Fruit fly (Drosophila melanogaster) whole organism, prepupa: ENCODE measurements around the gene dj-1beta.
A peak's percentile ranks its signal among the peaks of the same experiment; 100 is the strongest.

Source experiments
- Blimp-1 ChIP-seq: fragments of 200-800 bp; sonication (Bioruptor generic); optimal IDR thresholded peaks from 3 replicates; lab custom pipeline; 2017; ENCODE audit warnings: missing biosample characterization, missing genetic modification characterization, mild to moderate bottlenecking, moderate library complexity, missing genetic modification reagents
- CG10631 ChIP-seq: fragments of 200-800 bp; sonication (Bioruptor generic); optimal IDR thresholded peaks from 2 replicates; lab custom pipeline; 2016; ENCODE audit warnings: missing biosample characterization, missing genetic modification characterization
- CG10669 ChIP-seq: fragments of 200-800 bp; sonication (Bioruptor generic); optimal IDR thresholded peaks from 3 replicates; lab custom pipeline; 2018; ENCODE audit warnings: missing biosample characterization, mild to moderate bottlenecking, missing genetic modification characterization, moderate library complexity
- CG11294 ChIP-seq: fragments of 200-800 bp; sonication (Bioruptor generic); IDR thresholded peaks from 2 replicates; pipeline ENCODE4 v1.3.6; 2022; ENCODE audit warnings: missing biosample characterization, missing genetic modification characterization
- CG11762 ChIP-seq: fragments of 200-800 bp; sonication (Bioruptor generic); optimal IDR thresholded peaks from 3 replicates; lab custom pipeline; 2016; ENCODE audit warnings: missing biosample characterization, missing genetic modification characterization; ENCODE audit not compliant: insufficient read depth
- CG11902 ChIP-seq: fragments of 200-800 bp; sonication (Bioruptor generic); optimal IDR thresholded peaks from 3 replicates; lab custom pipeline; 2016; ENCODE audit warnings: missing biosample characterization, missing genetic modification characterization
- CG15336 ChIP-seq: fragments of 200-800 bp; sonication (Bioruptor generic); IDR thresholded peaks from 2 replicates; pipeline ENCODE4 v1.3.6; 2022; ENCODE audit warnings: missing biosample characterization, missing genetic modification characterization
- CG16779 ChIP-seq: fragments of 200-800 bp; sonication (Bioruptor generic); optimal IDR thresholded peaks from 3 replicates; lab custom pipeline; 2017; ENCODE audit warnings: missing biosample characterization, mild to moderate bottlenecking, missing genetic modification characterization
- CG3032 ChIP-seq: fragments of 200-800 bp; optimal IDR thresholded peaks from 2 replicates; lab custom pipeline; 2019; ENCODE audit warnings: missing biosample characterization, mild to moderate bottlenecking, missing genetic modification characterization, moderate library complexity
- CG31627 ChIP-seq: fragments of 200-800 bp; sonication (Bioruptor generic); optimal IDR thresholded peaks from 3 replicates; lab custom pipeline; 2016; ENCODE audit warnings: missing biosample characterization, missing genetic modification characterization
- CG32006 ChIP-seq: fragments of 200-800 bp; sonication (Bioruptor generic); optimal IDR thresholded peaks from 3 replicates; lab custom pipeline; 2017; ENCODE audit warnings: missing biosample characterization, mild to moderate bottlenecking, missing genetic modification characterization
- CG34406 ChIP-seq: fragments of 200-800 bp; sonication (Bioruptor generic); optimal IDR thresholded peaks from 3 replicates; lab custom pipeline; 2016; ENCODE audit warnings: missing biosample characterization, missing genetic modification characterization
- CG3919 ChIP-seq: fragments of 200-800 bp; sonication (Bioruptor generic); optimal IDR thresholded peaks from 3 replicates; lab custom pipeline; 2016; ENCODE audit warnings: missing biosample characterization, missing genetic modification characterization
- CG4318 ChIP-seq: fragments of 200-800 bp; sonication (Bioruptor generic); optimal IDR thresholded peaks from 3 replicates; lab custom pipeline; 2017; ENCODE audit warnings: missing biosample characterization, mild to moderate bottlenecking, missing genetic modification characterization
- CG6163 ChIP-seq: fragments of 200-800 bp; sonication (Bioruptor generic); IDR thresholded peaks from 3 replicates; pipeline ENCODE4 v1.3.6; 2022; ENCODE audit warnings: missing biosample characterization, missing genetic modification characterization
- CG6792 ChIP-seq: fragments of 200-800 bp; sonication (Bioruptor generic); optimal IDR thresholded peaks from 3 replicates; lab custom pipeline; 2016; ENCODE audit warnings: missing biosample characterization, missing genetic modification characterization
- CG6808 ChIP-seq: fragments of 200-800 bp; sonication (Bioruptor generic); optimal IDR thresholded peaks from 3 replicates; lab custom pipeline; 2017; ENCODE audit warnings: missing biosample characterization, missing genetic modification characterization, mild to moderate bottlenecking, moderate library complexity, missing genetic modification reagents
- CG6854 ChIP-seq: fragments of 200-800 bp; sonication (Bioruptor generic); optimal IDR thresholded peaks from 2 replicates; lab custom pipeline; 2017; ENCODE audit warnings: missing biosample characterization, mild to moderate bottlenecking, missing genetic modification characterization
- CG7368 ChIP-seq: fragments of 200-800 bp; sonication (Bioruptor generic); optimal IDR thresholded peaks from 3 replicates; lab custom pipeline; 2016; ENCODE audit warnings: missing biosample characterization, missing genetic modification characterization
- CG8119 ChIP-seq: fragments of 200-800 bp; sonication (Bioruptor generic); IDR thresholded peaks from 3 replicates; pipeline ENCODE4 v1.3.6; 2022; ENCODE audit warnings: missing biosample characterization, missing genetic modification characterization
- CG8319 ChIP-seq: fragments of 200-800 bp; sonication (Bioruptor generic); optimal IDR thresholded peaks from 3 replicates; lab custom pipeline; 2016; ENCODE audit warnings: missing biosample characterization, missing genetic modification characterization
- CG8632 ChIP-seq: fragments of 200-800 bp; sonication (Bioruptor generic); optimal IDR thresholded peaks from 3 replicates; lab custom pipeline; 2016; ENCODE audit warnings: missing biosample characterization, missing genetic modification characterization
- CG9139 ChIP-seq: fragments of 200-800 bp; sonication (Bioruptor generic); optimal IDR thresholded peaks from 3 replicates; lab custom pipeline; 2017; ENCODE audit warnings: missing biosample characterization, mild to moderate bottlenecking, missing genetic modification characterization
- Eip75B ChIP-seq: fragments of 200-800 bp; sonication (Bioruptor generic); optimal IDR thresholded peaks from 3 replicates; lab custom pipeline; 2016; ENCODE audit warnings: missing biosample characterization, missing genetic modification characterization
- Eip78C ChIP-seq: fragments of 200-800 bp; sonication (Bioruptor generic); peaks from one replicate; lab custom pipeline; 2016; ENCODE audit warnings: missing biosample characterization, missing genetic modification characterization
- Eip93F ChIP-seq: fragments of 200-800 bp; sonication (Bioruptor generic); optimal IDR thresholded peaks from 2 replicates; lab custom pipeline; 2016; ENCODE audit warnings: missing biosample characterization, mild to moderate bottlenecking, missing genetic modification characterization
- Ets21C ChIP-seq: fragments of 200-800 bp; sonication (Bioruptor generic); optimal IDR thresholded peaks from 3 replicates; lab custom pipeline; 2016; ENCODE audit warnings: missing biosample characterization, missing genetic modification characterization
- Gug ChIP-seq: fragments of 200-800 bp; sonication (Bioruptor generic); IDR thresholded peaks from 2 replicates; pipeline ENCODE4 v1.3.6; 2022; ENCODE audit warnings: missing biosample characterization, missing genetic modification characterization
- Hr38 ChIP-seq: sonication (Bioruptor generic); optimal IDR thresholded peaks from 2 replicates; lab custom pipeline; 2016; ENCODE audit warnings: missing biosample characterization, missing genetic modification characterization
- Hr39 ChIP-seq: fragments of 200-800 bp; sonication (Bioruptor generic); optimal IDR thresholded peaks from 2 replicates; lab custom pipeline; 2016; ENCODE audit warnings: missing biosample characterization, missing genetic modification characterization
- Hr4 ChIP-seq: fragments of 200-800 bp; sonication (Bioruptor generic); optimal IDR thresholded peaks from 3 replicates; lab custom pipeline; 2016; ENCODE audit warnings: missing biosample characterization, missing genetic modification characterization
- Lpt ChIP-seq: fragments of 200-800 bp; sonication (Bioruptor generic); optimal IDR thresholded peaks from 3 replicates; lab custom pipeline; 2016; ENCODE audit warnings: missing biosample characterization, missing genetic modification characterization
- Met ChIP-seq: fragments of 200-800 bp; sonication (Bioruptor generic); optimal IDR thresholded peaks from 3 replicates; lab custom pipeline; 2016; ENCODE audit warnings: missing biosample characterization, missing genetic modification characterization
- OdsH ChIP-seq: fragments of 200-800 bp; sonication (Bioruptor generic); optimal IDR thresholded peaks from 3 replicates; lab custom pipeline; 2016; ENCODE audit warnings: missing biosample characterization, missing genetic modification characterization
- Sox102F ChIP-seq: fragments of 200-800 bp; sonication (Bioruptor generic); optimal IDR thresholded peaks from 2 replicates; lab custom pipeline; 2016; ENCODE audit warnings: missing biosample characterization, mild to moderate bottlenecking, missing genetic modification characterization
- Sox14 ChIP-seq: fragments of 200-800 bp; sonication (Bioruptor generic); optimal IDR thresholded peaks from 3 replicates; lab custom pipeline; 2016; ENCODE audit warnings: missing biosample characterization, missing genetic modification characterization
- Sox15 ChIP-seq: fragments of 200-800 bp; sonication (Bioruptor generic); optimal IDR thresholded peaks from 3 replicates; lab custom pipeline; 2016; ENCODE audit warnings: missing biosample characterization, missing genetic modification characterization
- achi ChIP-seq: fragments of 200-800 bp; sonication (Bioruptor generic); optimal IDR thresholded peaks from 3 replicates; lab custom pipeline; 2016; ENCODE audit warnings: missing biosample characterization, missing genetic modification characterization
- acj6 ChIP-seq: fragments of 200-800 bp; sonication (Bioruptor generic); optimal IDR thresholded peaks from 3 replicates; lab custom pipeline; 2016; ENCODE audit warnings: missing biosample characterization, missing genetic modification characterization
- dac ChIP-seq: fragments of 200-800 bp; sonication (Bioruptor generic); optimal IDR thresholded peaks from 2 replicates; lab custom pipeline; 2017; ENCODE audit warnings: missing biosample characterization, mild to moderate bottlenecking, missing genetic modification characterization
- dsx ChIP-seq: fragments of 200-800 bp; optimal IDR thresholded peaks from 3 replicates; lab custom pipeline; 2019; ENCODE audit warnings: missing biosample characterization, mild to moderate bottlenecking, missing genetic modification characterization, moderate library complexity; ENCODE audit not compliant: poor library complexity, severe bottlenecking
- eg ChIP-seq: fragments of 200-800 bp; sonication (Bioruptor generic); IDR thresholded peaks from 3 replicates; pipeline ENCODE4 v1.3.6; 2022; ENCODE audit warnings: missing biosample characterization, missing genetic modification characterization
- esn ChIP-seq: fragments of 200-800 bp; sonication (Bioruptor generic); optimal IDR thresholded peaks from 2 replicates; lab custom pipeline; 2016; ENCODE audit warnings: missing biosample characterization, mild to moderate bottlenecking, missing genetic modification characterization, moderate library complexity
- fkh ChIP-seq: fragments of 200-800 bp; sonication (Bioruptor generic); optimal IDR thresholded peaks from 3 replicates; lab custom pipeline; 2017; ENCODE audit warnings: missing biosample characterization, mild to moderate bottlenecking, missing genetic modification characterization, moderate library complexity
- lz ChIP-seq: fragments of 200-800 bp; sonication (Bioruptor generic); optimal IDR thresholded peaks from 3 replicates; lab custom pipeline; 2016; ENCODE audit warnings: missing biosample characterization, missing genetic modification characterization
- net ChIP-seq: fragments of 200-800 bp; sonication (Bioruptor generic); optimal IDR thresholded peaks from 3 replicates; lab custom pipeline; 2016; ENCODE audit warnings: missing biosample characterization, missing genetic modification characterization
- pdm3 ChIP-seq: fragments of 200-800 bp; sonication (Bioruptor generic); optimal IDR thresholded peaks from 3 replicates; lab custom pipeline; 2016; ENCODE audit warnings: missing biosample characterization, missing genetic modification characterization
- salr ChIP-seq, 2 experiments: fragments of 200-800 bp; sonication (Bioruptor generic); optimal IDR thresholded peaks; 3 replicates each; lab custom pipeline; 2016 to 2018; ENCODE audit warnings: missing biosample characterization in 2 of 2, missing genetic modification characterization in 2 of 2, mild to moderate bottlenecking in 1 of 2
- spab ChIP-seq: fragments of 200-800 bp; sonication (Bioruptor generic); optimal IDR thresholded peaks from 2 replicates; lab custom pipeline; 2017; ENCODE audit warnings: missing biosample characterization, mild to moderate bottlenecking, missing genetic modification characterization, missing genetic modification reagents
- ss ChIP-seq, 2 experiments: fragments of 200-800 bp; sonication (Bioruptor generic); optimal IDR thresholded peaks; 2 replicates in 1 of 2; 3 replicates in 1 of 2; lab custom pipeline; 2017 to 2018; ENCODE audit warnings: mild to moderate bottlenecking in 2 of 2, missing biosample characterization in 2 of 2, missing genetic modification characterization in 2 of 2, moderate library complexity in 1 of 2
- svp ChIP-seq: fragments of 200-800 bp; sonication (Bioruptor generic); peaks from one replicate; lab custom pipeline; 2016; ENCODE audit warnings: missing biosample characterization, missing genetic modification characterization

Gene dj-1beta

DNA sequence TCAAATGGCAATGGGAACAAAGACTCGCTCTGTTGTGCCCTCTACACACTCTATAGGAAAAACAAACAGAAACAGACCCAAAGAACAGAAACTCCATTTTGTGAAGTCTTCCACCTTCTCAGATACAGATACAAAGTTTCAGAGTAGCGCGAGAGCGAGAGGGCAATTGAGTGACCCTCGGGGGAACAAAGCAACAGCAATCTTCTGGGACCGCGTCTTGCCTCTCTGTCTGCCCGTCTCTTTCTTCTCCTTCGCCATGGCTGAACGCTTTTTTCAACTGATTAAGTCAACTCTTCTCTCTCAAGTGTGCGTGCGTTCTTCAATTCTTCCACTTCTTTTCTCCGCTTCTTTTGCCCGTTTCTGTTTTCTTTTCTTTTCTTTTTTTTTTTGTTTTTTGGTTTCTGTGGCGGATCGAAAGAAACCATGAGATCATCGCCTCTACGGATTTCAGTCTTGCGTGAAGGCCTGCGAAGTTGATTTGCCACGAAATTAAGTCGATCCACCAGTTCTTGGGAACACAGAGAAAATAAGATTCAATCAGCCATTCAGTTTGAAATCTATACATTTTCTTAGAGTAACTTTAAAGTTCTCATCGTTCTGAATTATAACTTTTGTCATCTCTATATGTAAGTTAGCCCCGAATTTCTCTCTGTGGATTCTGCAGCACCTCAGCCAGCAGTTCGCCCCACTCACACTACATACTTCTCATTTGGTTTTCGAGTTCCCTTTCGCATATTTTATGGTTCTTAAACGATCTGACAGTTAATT is 34.0 kb upstream of the dj-1beta start:
- TF ChIP-seq ss (GFP tag; optimal IDR thresholded peaks at IDR 0.05; lab: Kevin White, UChicago) (peak; percentile 8 to 34), Gug (no peak), esn (GFP tag; lab: Kevin White, UChicago) (peak; percentile 18), net (GFP tag; lab: Kevin White, UChicago) (no peak), CG8319 (GFP tag; lab: Kevin White, UChicago) (peak; percentile 31), CG4318 (GFP tag; lab: Kevin White, UChicago) (no peak), OdsH (GFP tag; lab: Kevin White, UChicago) (no peak), Hr4 (no peak), CG8119 (GFP tag; lab: Robert Waterston, UW) (0 out of 3 replicates have a peak, but pooled peaks have one; percentile 23), CG11762 (GFP tag; lab: Kevin White, UChicago) (no peak), spab (GFP tag; lab: Kevin White, UChicago) (peak; percentile 32), CG9139 (no peak), CG11294 (GFP tag; lab: Robert Waterston, UW) (no peak), Sox14 (GFP tag; lab: Kevin White, UChicago) (peak; percentile 78), lz (GFP tag; lab: Kevin White, UChicago) (no peak), fkh (GFP tag; lab: Kevin White, UChicago) (no peak), CG6854 (GFP tag; lab: Kevin White, UChicago) (no peak), pdm3 (GFP tag; lab: Kevin White, UChicago) (peak; percentile 7), Sox15 (GFP tag; lab: Kevin White, UChicago) (no peak), Blimp-1 (GFP tag; lab: Kevin White, UChicago) (no peak), CG16779 (tag; lab: Kevin White, UChicago) (no peak), CG7368 (GFP tag; lab: Kevin White, UChicago) (peak; percentile 24), CG31627 (GFP tag; lab: Kevin White, UChicago) (no peak), CG3919 (GFP tag; lab: Kevin White, UChicago) (peak; percentile 58), CG15336 (GFP tag; lab: Robert Waterston, UW) (no peak), Ets21C (GFP tag; lab: Kevin White, UChicago) (no peak), Met (GFP tag; lab: Kevin White, UChicago) (no peak), Eip93F (GFP tag; lab: Kevin White, UChicago) (no peak), Lpt (GFP tag; lab: Kevin White, UChicago) (no peak), CG6808 (peak; percentile 32), svp (GFP tag; lab: Kevin White, UChicago) (peak; percentile 95), CG6163 (GFP tag; lab: Robert Waterston, UW) (peak; percentile 47; the same call in 1 of the 3 replicates), CG11902 (GFP tag; lab: Kevin White, UChicago) (no peak), CG8632 (GFP tag; lab: Kevin White, UChicago) (no peak), CG34406 (GFP tag; lab: Kevin White, UChicago) (no peak), Eip75B (peak; percentile 3), Hr39 (GFP tag; lab: Kevin White, UChicago) (no peak), CG3032 (tag; lab: Kevin White, UChicago) (peak; percentile 35), dsx (GFP tag; lab: Kevin White, UChicago) (peak; percentile 94), eg (0 out of 3 replicates have a peak, but pooled peaks have one; percentile 43), achi (GFP tag; lab: Kevin White, UChicago) (peak; percentile 43), CG32006 (no peak), CG6792 (GFP tag; lab: Kevin White, UChicago) (peak; percentile 24), acj6 (GFP tag; lab: Kevin White, UChicago) (no peak), Sox102F (GFP tag; lab: Kevin White, UChicago) (no peak), salr (GFP tag; optimal IDR thresholded peaks at IDR 0.05; lab: Kevin White, UChicago) (no peak), dac (GFP tag; lab: Kevin White, UChicago) (no peak), CG10669 (peak; percentile 51), Eip78C (peak; percentile 68), Hr38 (GFP tag; lab: Kevin White, UChicago) (no peak), CG10631 (GFP tag; lab: Kevin White, UChicago) (peak; percentile 47)
